Worm (Caenorhabditis elegans): Measurements from ENCODE around the gene sup-35.

- TF ChIP-seq tab-1 (GFP tag; IDR thresholded peaks at IDR 0.05) (no peak), med-1 (GFP tag; optimal IDR thresholded peaks at IDR 0.05; ENCODE audit: insufficient read depth) (no peak), flt-1 (GFP tag; IDR thresholded peaks at IDR 0.05) (peak; percentile 79)
Observed at ce11 chrIII:11141791-11142490, 22.9 kb upstream of the sup-35 start, which contains the start of the genes Y47D3A.1 and pola-1.
